Fruit fly (Drosophila melanogaster) whole organism, wandering third instar larva: ENCODE results near the gene CG14634.

Source experiments
- CG32264 ChIP-seq: fragments of 200-800 bp; sonication (Bioruptor generic); optimal IDR thresholded peaks from 2 replicates; lab custom pipeline; 2016; ENCODE audit warnings: missing biosample characterization, missing genetic modification characterization
- lola ChIP-seq: fragments of >200 bp; optimal IDR thresholded peaks from 2 replicates; lab custom pipeline; 2017; ENCODE audit warnings: missing biosample characterization, missing genetic modification characterization
- psq ChIP-seq: fragments of 200-800 bp; sonication (Bioruptor generic); optimal IDR thresholded peaks from 3 replicates; lab custom pipeline; 2017; ENCODE audit warnings: missing biosample characterization, mild to moderate bottlenecking, missing genetic modification characterization, moderate library complexity

DNA sequence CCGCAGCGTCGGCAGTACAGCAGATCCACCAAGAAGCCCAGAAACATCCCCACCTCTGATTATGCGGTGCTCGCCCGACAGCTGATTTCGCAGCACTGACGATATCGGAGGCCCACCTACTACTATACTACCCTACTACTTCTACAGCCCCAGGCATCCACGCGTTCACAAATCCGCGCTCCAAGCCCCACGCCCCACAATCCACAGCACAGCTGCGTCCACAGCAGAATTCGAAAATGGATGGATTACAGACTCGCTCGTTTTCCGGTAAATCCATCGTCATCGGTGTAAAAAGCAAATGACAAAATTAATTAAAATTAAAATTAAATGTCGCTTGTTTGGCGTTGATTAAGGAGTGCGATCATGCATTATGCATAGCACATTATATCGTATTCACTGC, 15.4 kb upstream of the CG14634 start, which contains the start of gene CG3713:
- TF ChIP-seq psq (GFP tag; lab: Kevin White, UChicago) (no peak), lola (GFP tag; lab: Kevin White, UChicago) (no peak), CG32264 (no peak)
